Worm (Caenorhabditis elegans): ENCODE measurements around the gene Y50E8A.1.

- TF ChIP-seq ZK546.5 (tag; optimal IDR thresholded peaks at IDR 0.05) (no peak), ama-1 (optimal IDR thresholded peaks at IDR 0.05) (peak; percentile 98), blmp-1 (tag; optimal IDR thresholded peaks at IDR 0.05; ENCODE audit: insufficient read depth) (no peak), nhr-11 (tag; optimal IDR thresholded peaks at IDR 0.05) (no peak)
These were observed 38.4 kb upstream of the Y50E8A.1 start, which contains the start of gene C47E8.11 for ce11 chrV:14688097-14688912.

Measured in whole organism, L2 larva.